Fruit fly (Drosophila melanogaster) whole organism, embryonic: ENCODE measurements around the gene Ntf-2.
A peak's percentile ranks its signal among the peaks of the same experiment; 100 is the strongest.

Experiments used
- B-H2 ChIP-seq: fragments of 200-800 bp; sonication (Bioruptor generic); optimal IDR thresholded peaks from 2 replicates; lab custom pipeline; 2018; ENCODE audit warnings: missing biosample characterization, mild to moderate bottlenecking, missing genetic modification characterization
- CG10462 ChIP-seq: fragments of 200-800 bp; sonication (Bioruptor generic); optimal IDR thresholded peaks from 2 replicates; lab custom pipeline; 2016; ENCODE audit warnings: missing biosample characterization, missing genetic modification characterization
- CG12104 ChIP-seq: fragments of 200-800 bp; sonication (Bioruptor generic); optimal IDR thresholded peaks from 3 replicates; lab custom pipeline; 2016; ENCODE audit warnings: missing biosample characterization, missing genetic modification characterization
- CG15601 ChIP-seq: fragments of 200-800 bp; sonication (Bioruptor generic); optimal IDR thresholded peaks from 3 replicates; lab custom pipeline; 2019; ENCODE audit warnings: missing biosample characterization, mild to moderate bottlenecking, missing genetic modification characterization, moderate library complexity
- CG1602 ChIP-seq: fragments of 200-800 bp; sonication (Bioruptor generic); optimal IDR thresholded peaks from 3 replicates; lab custom pipeline; 2016; ENCODE audit warnings: missing biosample characterization, missing genetic modification characterization
- CG1832 ChIP-seq: fragments of 200-800 bp; sonication (Bioruptor generic); optimal IDR thresholded peaks from 2 replicates; lab custom pipeline; 2017; ENCODE audit warnings: missing biosample characterization, mild to moderate bottlenecking, missing genetic modification characterization, inconsistent platforms
- CG2116 ChIP-seq: fragments of 200-800 bp; sonication (Bioruptor generic); optimal IDR thresholded peaks from 3 replicates; lab custom pipeline; 2018; ENCODE audit warnings: missing biosample characterization, mild to moderate bottlenecking, missing genetic modification characterization
- CG2129 ChIP-seq: fragments of 200-800 bp; sonication (Bioruptor generic); IDR thresholded peaks from 2 replicates; pipeline ENCODE4 v1.3.6; 2022; ENCODE audit warnings: missing biosample characterization, missing genetic modification characterization; ENCODE audit not compliant: partially characterized antibody
- CG30020 ChIP-seq: fragments of 200-800 bp; optimal IDR thresholded peaks from 2 replicates; lab custom pipeline; 2019; ENCODE audit warnings: missing biosample characterization, mild to moderate bottlenecking, missing genetic modification characterization, moderate library complexity
- CG32767 ChIP-seq: fragments of 200-800 bp; sonication (Bioruptor generic); IDR thresholded peaks from 2 replicates; pipeline ENCODE4 v1.3.6; 2022; ENCODE audit warnings: missing biosample characterization, missing genetic modification characterization
- CG3281 ChIP-seq: fragments of 200-800 bp; sonication (Bioruptor generic); optimal IDR thresholded peaks from 3 replicates; lab custom pipeline; 2017; ENCODE audit warnings: missing biosample characterization, mild to moderate bottlenecking, missing genetic modification characterization
- CG3726 ChIP-seq: fragments of 200-800 bp; sonication (Bioruptor generic); IDR thresholded peaks from 3 replicates; pipeline ENCODE4, ENCODE4 v1.3.6; 2022; ENCODE audit warnings: missing biosample characterization, missing genetic modification characterization
- CG3838 ChIP-seq: fragments of 200-800 bp; sonication (Bioruptor generic); optimal IDR thresholded peaks from 3 replicates; lab custom pipeline; 2016; ENCODE audit warnings: missing biosample characterization, missing genetic modification characterization
- CG5180 ChIP-seq: fragments of 200-800 bp; sonication (Bioruptor generic); optimal IDR thresholded peaks from 3 replicates; lab custom pipeline; 2017; ENCODE audit warnings: missing biosample characterization, missing genetic modification characterization, mild to moderate bottlenecking, moderate library complexity, missing genetic modification reagents
- CG6791 ChIP-seq: fragments of 200-800 bp; sonication (Bioruptor generic); IDR thresholded peaks from 3 replicates; pipeline ENCODE4 v1.3.6; 2022; ENCODE audit warnings: missing biosample characterization, missing genetic modification characterization; ENCODE audit not compliant: partially characterized antibody
- CG8290 ChIP-seq, 3 experiments: fragments of 200-800 bp; sonication (Bioruptor generic); optimal IDR thresholded peaks; 2 replicates each; lab custom pipeline; 2016 to 2019; ENCODE audit warnings: missing biosample characterization in 3 of 3, missing genetic modification characterization in 3 of 3, mild to moderate bottlenecking in 2 of 3, moderate library complexity in 1 of 3
- Dad ChIP-seq: fragments of 200-800 bp; sonication (Bioruptor generic); optimal IDR thresholded peaks from 3 replicates; lab custom pipeline; 2016; ENCODE audit warnings: missing biosample characterization, missing genetic modification characterization
- Dek ChIP-seq: fragments of 200-800 bp; sonication (Bioruptor generic); optimal IDR thresholded peaks from 3 replicates; lab custom pipeline; 2019; ENCODE audit warnings: missing biosample characterization, mild to moderate bottlenecking, missing genetic modification characterization, moderate library complexity
- Dip3 ChIP-seq: fragments of 200-800 bp; sonication (Bioruptor generic); optimal IDR thresholded peaks from 3 replicates; lab custom pipeline; 2016; ENCODE audit warnings: missing biosample characterization, missing genetic modification characterization
- Doc3 ChIP-seq: fragments of 200-800 bp; sonication (Bioruptor generic); IDR thresholded peaks from 3 replicates; pipeline ENCODE4 v1.3.6; 2022; ENCODE audit warnings: missing biosample characterization, missing genetic modification characterization; ENCODE audit not compliant: partially characterized antibody
- Elba2 ChIP-seq: fragments of 200-800 bp; sonication (Bioruptor generic); optimal IDR thresholded peaks from 3 replicates; lab custom pipeline; 2016; ENCODE audit warnings: missing biosample characterization, missing genetic modification characterization
- HHEX ChIP-seq: fragments of 200-800 bp; sonication (Bioruptor generic); optimal IDR thresholded peaks from 3 replicates; lab custom pipeline; 2017; ENCODE audit warnings: missing biosample characterization, mild to moderate bottlenecking, missing genetic modification characterization, missing genetic modification reagents
- Hey ChIP-seq: fragments of 200-800 bp; sonication (Bioruptor generic); optimal IDR thresholded peaks from 3 replicates; lab custom pipeline; 2018; ENCODE audit warnings: missing biosample characterization, mild to moderate bottlenecking, missing genetic modification characterization
- Lhr ChIP-seq: fragments of 200-800 bp; sonication (Bioruptor generic); optimal IDR thresholded peaks from 3 replicates; lab custom pipeline; 2017; ENCODE audit warnings: mild to moderate bottlenecking, missing biosample characterization, missing genetic modification reagents, missing genetic modification characterization
- Med ChIP-seq: fragments of 200-800 bp; sonication (Bioruptor generic); peaks from one replicate; lab custom pipeline; 2016; ENCODE audit warnings: missing biosample characterization, missing genetic modification characterization, mild to moderate bottlenecking, inconsistent platforms, moderate library complexity
- Optix ChIP-seq: fragments of 200-800 bp; sonication (Bioruptor generic); IDR thresholded peaks from 3 replicates; pipeline ENCODE4 v1.3.6; 2022; ENCODE audit warnings: missing biosample characterization, missing genetic modification characterization
- PHDP ChIP-seq: fragments of 200-800 bp; sonication (Bioruptor generic); optimal IDR thresholded peaks from 3 replicates; lab custom pipeline; 2018; ENCODE audit warnings: missing biosample characterization, mild to moderate bottlenecking, missing genetic modification characterization, moderate library complexity
- Poxn ChIP-seq: fragments of 200-800 bp; sonication (Bioruptor generic); IDR thresholded peaks from 2 replicates; pipeline ENCODE4 v1.3.6; 2022; ENCODE audit warnings: missing biosample characterization, missing genetic modification characterization
- al ChIP-seq: fragments of 200-800 bp; sonication (Bioruptor generic); IDR thresholded peaks from 2 replicates; pipeline ENCODE4 v1.3.6; 2022; ENCODE audit warnings: missing biosample characterization, missing genetic modification characterization
- ap ChIP-seq: fragments of 200-800 bp; sonication (Bioruptor generic); IDR thresholded peaks from 2 replicates; pipeline ENCODE4 v1.3.6; 2022; ENCODE audit warnings: missing biosample characterization, missing genetic modification characterization
- dimm ChIP-seq: fragments of 200-800 bp; sonication (Bioruptor generic); IDR thresholded peaks from 2 replicates; pipeline ENCODE4 v1.3.6; 2022; ENCODE audit warnings: missing biosample characterization, missing genetic modification characterization
- disco-r ChIP-seq: fragments of 200-800 bp; sonication (Bioruptor generic); optimal IDR thresholded peaks from 2 replicates; lab custom pipeline; 2016; ENCODE audit warnings: missing biosample characterization, missing genetic modification characterization
- dm ChIP-seq: fragments of 200-800 bp; sonication (Bioruptor generic); optimal IDR thresholded peaks from 3 replicates; lab custom pipeline; 2016; ENCODE audit warnings: missing biosample characterization, missing genetic modification characterization
- dmrt11E ChIP-seq: fragments of 200-800 bp; sonication (Bioruptor generic); optimal IDR thresholded peaks from 3 replicates; lab custom pipeline; 2018; ENCODE audit warnings: missing biosample characterization, mild to moderate bottlenecking, missing genetic modification characterization, moderate library complexity
- gem ChIP-seq: fragments of 200-800 bp; sonication (Bioruptor generic); optimal IDR thresholded peaks from 2 replicates; lab custom pipeline; 2019; ENCODE audit warnings: missing biosample characterization, mild to moderate bottlenecking, missing genetic modification characterization, moderate library complexity
- gfzf ChIP-seq: fragments of 200-800 bp; sonication (Bioruptor generic); optimal IDR thresholded peaks from 2 replicates; lab custom pipeline; 2016; ENCODE audit warnings: missing biosample characterization, mild to moderate bottlenecking, missing genetic modification characterization, moderate library complexity
- hb ChIP-seq: fragments of 200-800 bp; sonication (Bioruptor generic); IDR thresholded peaks from 3 replicates; pipeline ENCODE4 v1.3.6; 2022; ENCODE audit warnings: missing biosample characterization, missing genetic modification characterization; ENCODE audit not compliant: partially characterized antibody
- hkb ChIP-seq, 2 experiments: fragments of 200-800 bp in 1 of 2; fragments of >200 bp in 1 of 2; sonication (Bioruptor generic) in 1 of 2; IDR thresholded peaks in 1 of 2; optimal IDR thresholded peaks in 1 of 2; 2 replicates each; pipeline versions ENCODE4 v1.3.6 to Lab custom; 2017 to 2022; ENCODE audit warnings: missing biosample characterization in 1 of 2, missing genetic modification characterization in 1 of 2
- inv ChIP-seq: fragments of 200-800 bp; sonication (Bioruptor generic); IDR thresholded peaks from 2 replicates; pipeline ENCODE4 v1.3.6; 2022; ENCODE audit warnings: missing biosample characterization, missing genetic modification characterization; ENCODE audit not compliant: partially characterized antibody
- lilli ChIP-seq: fragments of 200-800 bp; sonication (Bioruptor generic); optimal IDR thresholded peaks from 3 replicates; lab custom pipeline; 2016; ENCODE audit warnings: missing biosample characterization, missing genetic modification characterization
- luna ChIP-seq: fragments of 200-800 bp; sonication (Bioruptor generic); optimal IDR thresholded peaks from 2 replicates; lab custom pipeline; 2016; ENCODE audit warnings: missing biosample characterization, missing genetic modification characterization
- nerfin-1 ChIP-seq: fragments of 200-800 bp; sonication (Bioruptor generic); optimal IDR thresholded peaks from 3 replicates; lab custom pipeline; 2019; ENCODE audit warnings: missing biosample characterization, mild to moderate bottlenecking, missing genetic modification characterization, moderate library complexity
- org-1 ChIP-seq: fragments of 200-800 bp; sonication (Bioruptor generic); optimal IDR thresholded peaks from 2 replicates; lab custom pipeline; 2017; ENCODE audit warnings: missing biosample characterization, missing genetic modification characterization
- ro ChIP-seq: fragments of 200-800 bp; sonication (Bioruptor generic); IDR thresholded peaks from 2 replicates; pipeline ENCODE4 v1.3.6; 2022; ENCODE audit warnings: missing biosample characterization, missing genetic modification characterization
- stwl ChIP-seq: fragments of 200-800 bp; sonication (Bioruptor generic); optimal IDR thresholded peaks from 3 replicates; lab custom pipeline; 2018; ENCODE audit warnings: missing biosample characterization, mild to moderate bottlenecking, missing genetic modification characterization, moderate library complexity
- tll ChIP-seq, 2 experiments: fragments of 200-800 bp in 1 of 2; fragments of >200 bp in 1 of 2; sonication (Bioruptor generic) in 1 of 2; optimal IDR thresholded peaks; 2 replicates each; lab custom pipeline; 2017 to 2019; ENCODE audit warnings: missing biosample characterization in 2 of 2, missing genetic modification characterization in 2 of 2, mild to moderate bottlenecking in 1 of 2, moderate library complexity in 1 of 2
- trh ChIP-seq: fragments of 200-800 bp; sonication (Bioruptor generic); optimal IDR thresholded peaks from 2 replicates; lab custom pipeline; 2016; ENCODE audit warnings: missing biosample characterization, missing genetic modification characterization
- unc-4 ChIP-seq: fragments of 200-800 bp; sonication (Bioruptor generic); IDR thresholded peaks from 2 replicates; pipeline ENCODE4 v1.3.6; 2022; ENCODE audit warnings: missing biosample characterization, missing genetic modification characterization; ENCODE audit not compliant: partially characterized antibody

Ntf-2 gene

DNA sequence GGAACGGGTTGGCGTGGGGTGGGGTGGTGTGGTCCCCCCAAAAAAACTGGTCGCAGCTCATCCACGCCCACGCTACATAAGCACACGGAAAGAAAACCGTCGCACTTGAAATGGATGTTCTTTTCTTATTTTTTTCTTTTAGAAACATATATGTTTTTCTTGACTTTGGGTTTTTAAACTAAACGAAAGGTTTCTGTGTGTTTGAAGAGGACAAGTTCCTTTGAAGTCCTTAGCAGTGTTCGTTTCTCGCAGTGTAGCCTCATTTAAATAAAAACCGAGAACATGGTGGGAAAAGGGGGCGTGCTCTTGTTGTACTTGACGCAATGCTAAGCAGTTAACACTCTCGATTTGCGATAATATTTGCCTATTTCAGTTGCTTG, 39.0 kb downstream of the Ntf-2 start (continued):
- TF ChIP-seq lilli (GFP tag; lab: Kevin White, UChicago) = peak; percentile 0
- peak; percentile 83 for TF ChIP-seq Med (GFP tag; lab: Kevin White, UChicago)
- TF ChIP-seq gem (tag; lab: Kevin White, UChicago) = peak; percentile 28
- TF ChIP-seq CG12104 (GFP tag; lab: Kevin White, UChicago) = no peak
- TF ChIP-seq CG15601 (tag; lab: Kevin White, UChicago) = no peak

DNA sequence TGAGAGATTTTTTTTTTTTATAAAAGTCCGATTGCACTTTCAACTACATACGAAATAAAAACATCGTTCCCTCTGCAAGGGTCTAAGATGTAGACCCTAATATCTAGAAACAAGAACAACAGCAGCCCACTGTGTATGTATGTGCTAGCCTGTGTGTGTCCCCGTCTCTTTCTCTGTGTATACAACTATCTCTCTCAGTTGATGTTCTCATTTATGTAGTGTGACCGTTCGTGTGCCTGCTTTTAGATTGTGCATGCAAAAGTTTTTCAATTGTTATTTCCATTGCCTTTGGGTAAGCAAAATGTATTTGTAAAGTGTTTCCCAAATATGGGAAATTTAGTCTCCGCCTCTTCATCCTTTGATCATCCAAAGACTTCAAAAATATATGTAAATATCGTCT, 45.1 kb downstream of the Ntf-2 start:
- TF ChIP-seq al = no peak
- TF ChIP-seq PHDP (tag; lab: Kevin White, UChicago) = no peak
- no peak for TF ChIP-seq CG3838 (GFP tag; lab: Kevin White, UChicago)
- TF ChIP-seq CG5180 = no peak
- no peak for TF ChIP-seq ap (GFP tag; lab: Robert Waterston, UW)
- TF ChIP-seq disco-r (GFP tag; lab: Kevin White, UChicago) = no peak
- TF ChIP-seq org-1 (GFP tag; lab: Kevin White, UChicago) = no peak
- no peak for TF ChIP-seq unc-4
- no peak for TF ChIP-seq Poxn (GFP tag; lab: Robert Waterston, UW)
- peak; percentile 70 for TF ChIP-seq stwl (tag; lab: Kevin White, UChicago)
- no peak for TF ChIP-seq Optix
- no peak for TF ChIP-seq dm
- TF ChIP-seq Dad (GFP tag; lab: Kevin White, UChicago) = no peak
- no peak for TF ChIP-seq B-H2 (GFP tag; lab: Kevin White, UChicago)
- 0 out of 2 replicates have a peak, but pooled peaks have one; percentile 25 for TF ChIP-seq CG32767 (GFP tag; lab: Robert Waterston, UW)
- TF ChIP-seq Lhr = no peak
- TF ChIP-seq CG1832 (GFP tag; lab: Kevin White, UChicago) = no peak
- TF ChIP-seq inv (GFP tag; lab: Robert Waterston, UW) = no peak
- TF ChIP-seq ro (GFP tag; lab: Robert Waterston, UW) = no peak
- no peak for TF ChIP-seq CG30020 (tag; lab: Kevin White, UChicago)
- TF ChIP-seq CG8290 (GFP tag; optimal IDR thresholded peaks at IDR 0.05; lab: Kevin White, UChicago) = no peak
- peak in 1 of 2 experiments; percentile 0 for TF ChIP-seq CG8290 (tag; optimal IDR thresholded peaks at IDR 0.05; lab: Kevin White, UChicago)
- TF ChIP-seq Dek (tag; lab: Kevin White, UChicago) = no peak
- TF ChIP-seq luna = no peak
- TF ChIP-seq Doc3 (GFP tag; lab: Robert Waterston, UW) = no peak
- TF ChIP-seq CG2116 (GFP tag; lab: Kevin White, UChicago) = no peak
- TF ChIP-seq dimm = no peak
- TF ChIP-seq HHEX = no peak
- no peak for TF ChIP-seq CG3726 (GFP tag; lab: Robert Waterston, UW)
- no peak for TF ChIP-seq tll (GFP tag; optimal IDR thresholded peaks at IDR 0.05; lab: Kevin White, UChicago)
- no peak for TF ChIP-seq CG10462
- TF ChIP-seq Dip3 (GFP tag; lab: Kevin White, UChicago) = no peak
- no peak for TF ChIP-seq dmrt11E (tag; lab: Kevin White, UChicago)
- no peak for TF ChIP-seq CG2129 (GFP tag; lab: Robert Waterston, UW)
- no peak for TF ChIP-seq nerfin-1 (tag; lab: Kevin White, UChicago)
- TF ChIP-seq CG6791 (GFP tag; lab: Robert Waterston, UW) = no peak
- TF ChIP-seq hb (GFP tag; lab: Robert Waterston, UW) = no peak
- TF ChIP-seq trh = no peak
- TF ChIP-seq Elba2 (GFP tag; lab: Kevin White, UChicago) = no peak
- TF ChIP-seq CG3281 (GFP tag; lab: Kevin White, UChicago) = no peak
- TF ChIP-seq Hey (tag; lab: Kevin White, UChicago) = no peak
- no peak for TF ChIP-seq hkb (optimal IDR thresholded peaks at IDR 0.05; lab: Kevin White, UChicago)
- TF ChIP-seq hkb (GFP tag; IDR thresholded peaks at IDR 0.05; lab: Robert Waterston, UW) = no peak
- TF ChIP-seq gfzf = peak; percentile 13
- no peak for TF ChIP-seq CG1602 (GFP tag; lab: Kevin White, UChicago)
